Worm (Caenorhabditis elegans) whole organism, L3 larva: ENCODE measurements around the gene sdz-10.
A peak's percentile ranks its signal among the peaks of the same experiment; 100 is the strongest.

Experiments used
- ama-1 ChIP-seq: fragments of 150-350 bp; optimal IDR thresholded peaks from 2 replicates; lab custom pipeline; 2018
- egl-5 ChIP-seq: fragments of 150-350 bp; optimal IDR thresholded peaks from 2 replicates; lab custom pipeline; 2017; ENCODE audit warnings: missing biosample characterization, missing genetic modification reagents, missing genetic modification characterization, inconsistent platforms
- elt-3 ChIP-seq, 3 experiments: fragments of 150-350 bp in 1 of 3; sonication (generic microtip) in 2 of 3; optimal IDR thresholded peaks; 2 replicates in 2 of 3; 4 replicates in 1 of 3; lab custom pipeline; 2014 to 2017; ENCODE audit warnings: missing biosample characterization in 3 of 3, missing genetic modification characterization in 3 of 3
- lin-39 ChIP-seq: fragments of 150-350 bp; optimal IDR thresholded peaks from 2 replicates; lab custom pipeline; 2018; ENCODE audit warnings: missing biosample characterization, missing genetic modification reagents, missing genetic modification characterization
- pqm-1 ChIP-seq: fragments of 150-350 bp; optimal IDR thresholded peaks from 2 replicates; lab custom pipeline; 2017; ENCODE audit warnings: missing biosample characterization, missing genetic modification characterization, inconsistent platforms
- sea-2 ChIP-seq: fragments of 150-350 bp; sonication (generic microtip); optimal IDR thresholded peaks from 4 replicates; lab custom pipeline; 2014; ENCODE audit warnings: missing biosample characterization, missing genetic modification reagents, missing genetic modification characterization

ce11 chrII:2787031-2787512 is 15.0 kb upstream of the sdz-10 start, which contains the start of the genes F08D12.12 and srpa-72:
- TF ChIP-seq ama-1: no peak
- no peak for TF ChIP-seq egl-5 (tag; lab: Kevin White, UChicago)
- peak; percentile 63 for TF ChIP-seq lin-39 (tag; lab: Kevin White, UChicago)
- TF ChIP-seq pqm-1: no peak
- TF ChIP-seq elt-3 (tag; optimal IDR thresholded peaks at IDR 0.05; lab: Kevin White, UChicago): no peak
- no peak for TF ChIP-seq sea-2
